Worm (Caenorhabditis elegans) whole organism, early embryonic: ENCODE results near the gene F38H4.5.

Source experiments
- B0310.2 ChIP-seq: sonication (generic microtip); optimal IDR thresholded peaks from 2 replicates; lab custom pipeline; 2016; ENCODE audit warnings: mild to moderate bottlenecking, missing genetic modification characterization, missing compliant biosample characterization
- aly-1 ChIP-seq: sonication (generic microtip); optimal IDR thresholded peaks from 2 replicates; lab custom pipeline; 2016; ENCODE audit warnings: missing genetic modification characterization, missing compliant biosample characterization
- ama-1 ChIP-seq: fragments of 150-350 bp; optimal IDR thresholded peaks from 2 replicates; lab custom pipeline; 2014
- ceh-13 ChIP-seq: fragments of 200-800 bp; sonication (Bioruptor generic); optimal IDR thresholded peaks from 2 replicates; lab custom pipeline; 2018; ENCODE audit warnings: mild to moderate bottlenecking, missing genetic modification characterization, missing compliant biosample characterization
- flt-1 ChIP-seq: fragments of 200-800 bp; sonication (Bioruptor generic); IDR thresholded peaks from 2 replicates; pipeline ENCODE4 v1.3.6; 2022; ENCODE audit warnings: missing genetic modification characterization, missing compliant biosample characterization
- hmbx-1 ChIP-seq: sonication (generic microtip); optimal IDR thresholded peaks from 2 replicates; lab custom pipeline; 2016; ENCODE audit warnings: mild to moderate bottlenecking, missing genetic modification characterization, missing compliant biosample characterization
- hnd-1 ChIP-seq: sonication (generic microtip); optimal IDR thresholded peaks from 2 replicates; lab custom pipeline; 2016; ENCODE audit warnings: missing genetic modification characterization, missing compliant biosample characterization
- scrt-1 ChIP-seq: fragments of 200-800 bp; sonication (Bioruptor generic); IDR thresholded peaks from 2 replicates; pipeline ENCODE4 v1.3.6; 2022; ENCODE audit warnings: missing genetic modification characterization, missing compliant biosample characterization
- sea-1 ChIP-seq: fragments of 200-800 bp; sonication (Bioruptor generic); conservative IDR thresholded peaks from 2 replicates; pipeline ENCODE4 v1.3.6; 2022; ENCODE audit warnings: missing genetic modification characterization, missing compliant biosample characterization
- tra-4 ChIP-seq: sonication (generic microtip); optimal IDR thresholded peaks from 2 replicates; lab custom pipeline; 2017; ENCODE audit warnings: missing genetic modification characterization, missing compliant biosample characterization

- no peak for TF ChIP-seq sea-1 (GFP tag; lab: Robert Waterston, UW)
- no peak for TF ChIP-seq scrt-1
- TF ChIP-seq tra-4 (tag; lab: Kevin White, UChicago) = no peak
- no peak for TF ChIP-seq B0310.2 (tag; lab: Kevin White, UChicago)
- TF ChIP-seq ceh-13 (GFP tag; lab: Kevin White, UChicago) = no peak
- TF ChIP-seq flt-1 = no peak
- no peak for TF ChIP-seq ama-1 (lab: Kevin White, UChicago)
- TF ChIP-seq hmbx-1 (tag; lab: Kevin White, UChicago) = no peak
- TF ChIP-seq aly-1 (tag; lab: Kevin White, UChicago) = no peak
- no peak for TF ChIP-seq hnd-1
These were observed 47.9 kb upstream of the F38H4.5 start, which contains the start of gene H01G02.1 for ce11 chrIV:11804053-11804452.
